Fruit fly (Drosophila melanogaster): ENCODE results near the gene Rala.

Gene Rala

DNA sequence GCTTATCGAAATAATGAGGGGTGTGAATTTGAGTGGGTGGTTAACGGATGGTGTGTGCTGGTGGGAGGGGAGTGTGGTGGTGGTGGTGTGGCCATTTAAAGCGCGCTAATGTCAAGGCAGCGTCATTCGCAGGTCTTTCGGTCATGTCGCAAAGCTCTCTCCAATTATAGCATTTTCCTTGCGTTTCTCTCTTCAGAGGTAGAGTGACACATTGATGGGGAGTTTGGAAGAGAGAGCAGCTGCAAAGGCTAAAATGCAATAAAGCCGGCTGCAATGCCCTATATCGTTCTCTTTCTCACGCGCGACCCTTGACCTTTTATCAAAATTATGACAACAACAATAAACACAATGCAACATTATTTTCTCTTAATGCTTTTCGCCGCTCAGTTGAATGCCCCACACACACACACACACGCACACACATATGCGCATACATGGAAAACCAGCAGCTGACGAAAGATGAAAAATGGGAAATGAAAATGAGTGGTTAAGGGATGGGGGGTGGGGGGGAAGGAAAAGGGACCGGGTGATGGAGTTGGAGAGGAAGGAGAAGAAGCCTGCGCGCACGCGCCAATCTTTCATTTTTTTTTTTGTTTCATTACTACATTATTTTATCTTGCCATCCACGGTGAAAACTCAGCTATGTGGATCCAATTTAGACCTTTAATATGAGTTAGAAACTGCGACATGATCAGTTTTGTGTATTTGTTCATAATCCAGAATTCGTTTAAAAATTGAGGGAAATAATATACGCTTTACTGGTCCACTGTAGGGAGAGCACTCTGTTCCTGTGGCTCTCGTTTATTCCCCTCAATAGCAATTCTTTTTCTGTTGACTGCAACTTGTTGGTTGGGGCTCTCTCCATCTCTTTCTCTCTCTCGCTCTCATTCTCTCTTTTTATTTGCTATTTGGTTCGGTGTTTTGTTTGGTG is 27.5 kb downstream of the Rala start (continued):
- TF ChIP-seq Usf (GFP tag; optimal IDR thresholded peaks at IDR 0.05) (peak; percentile 34), CG18476 (GFP tag; optimal IDR thresholded peaks at IDR 0.05) (peak; percentile 47), lab (GFP tag; optimal IDR thresholded peaks at IDR 0.05) (peak; percentile 86), E2f2 (GFP tag; IDR thresholded peaks at IDR 0.05) (peak; percentile 53; the same call in 1 of the 2 replicates), CG2202 (tag; optimal IDR thresholded peaks at IDR 0.05) (peak; percentile 49), CG7987 (GFP tag; optimal IDR thresholded peaks at IDR 0.05) (peak; percentile 9), D (optimal IDR thresholded peaks at IDR 0.05) (no peak), D (GFP tag; optimal IDR thresholded peaks at IDR 0.05) (peak; percentile 79), Myb (GFP tag; optimal IDR thresholded peaks at IDR 0.05) (peak; percentile 44), Camta (GFP tag; optimal IDR thresholded peaks at IDR 0.05) (peak; percentile 68), tgo (GFP tag; IDR thresholded peaks at IDR 0.05) (peak; percentile 76), CG1792 (GFP tag; optimal IDR thresholded peaks at IDR 0.05) (peak; percentile 60), ATbp (GFP tag; optimal IDR thresholded peaks at IDR 0.05) (peak; percentile 78), pnt (GFP tag; optimal IDR thresholded peaks at IDR 0.05) (peak; percentile 76), ind (GFP tag; optimal IDR thresholded peaks at IDR 0.05) (peak; percentile 74), CG2199 (GFP tag; IDR thresholded peaks at IDR 0.05) (peak; percentile 62; the same call in 1 of the 3 replicates), CTCF (GFP tag; optimal IDR thresholded peaks at IDR 0.05) (no peak), sisA (GFP tag; IDR thresholded peaks at IDR 0.05) (peak; percentile 80), Nf-YA (GFP tag; IDR thresholded peaks at IDR 0.05) (no peak), btn (GFP tag; optimal IDR thresholded peaks at IDR 0.05) (peak; percentile 51), CG5953 (GFP tag; IDR thresholded peaks at IDR 0.05) (peak; percentile 59; the same call in 1 of the 2 replicates), CG12155 (GFP tag; optimal IDR thresholded peaks at IDR 0.05) (peak; percentile 67), CG30020 (tag; optimal IDR thresholded peaks at IDR 0.05) (peak; percentile 15), YL-1 (GFP tag; optimal IDR thresholded peaks at IDR 0.05) (peak; percentile 38), ab (GFP tag; optimal IDR thresholded peaks at IDR 0.05) (peak; percentile 53), CG6175 (GFP tag; IDR thresholded peaks at IDR 0.05) (no peak), Lim3 (GFP tag; IDR thresholded peaks at IDR 0.05) (no peak), CG12769 (tag; optimal IDR thresholded peaks at IDR 0.05) (peak; percentile 84), Xbp1 (GFP tag; optimal IDR thresholded peaks at IDR 0.05) (peak; percentile 79), CG10274 (GFP tag; optimal IDR thresholded peaks at IDR 0.05) (peak; percentile 42), tin (GFP tag; optimal IDR thresholded peaks at IDR 0.05) (peak; percentile 82), BtbVII (GFP tag; optimal IDR thresholded peaks at IDR 0.05) (peak; percentile 66), otp (GFP tag; IDR thresholded peaks at IDR 0.05) (peak; percentile 81; the same call in 2 of the 3 replicates)

DNA sequence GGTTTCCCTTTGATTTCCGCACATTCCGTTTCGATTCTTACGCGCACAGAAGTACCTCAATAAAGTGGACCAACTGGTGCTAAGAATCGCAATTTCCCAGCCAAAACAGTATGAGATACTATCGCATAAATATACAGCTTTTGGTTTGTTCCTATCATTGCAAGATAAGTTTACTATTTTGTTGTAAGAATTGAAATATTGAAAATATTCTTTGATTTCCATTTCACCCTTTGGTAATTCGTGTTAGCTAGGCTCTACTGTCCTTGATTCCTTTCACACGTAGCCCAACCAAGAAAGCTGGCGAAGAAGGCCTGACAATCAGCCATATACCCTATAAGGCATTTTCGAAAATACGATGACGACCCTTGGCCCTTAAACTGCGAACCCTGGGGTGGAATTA is 28.8 kb downstream of the Rala start:
- TF ChIP-seq jing (GFP tag; optimal IDR thresholded peaks at IDR 0.05) (no peak), Pdp1 (GFP tag; optimal IDR thresholded peaks at IDR 0.05) (peak in 1 of 2 experiments; percentile 43), lov (optimal IDR thresholded peaks at IDR 0.05) (no peak), lov (GFP tag; IDR thresholded peaks at IDR 0.05) (no peak), CG12942 (GFP tag; optimal IDR thresholded peaks at IDR 0.05) (no peak), kay (GFP tag; optimal IDR thresholded peaks at IDR 0.05) (no peak), Stat92E (GFP tag; optimal IDR thresholded peaks at IDR 0.05) (no peak), Rfx (GFP tag; IDR thresholded peaks at IDR 0.05) (peak; percentile 47; the same call in 1 of the 2 replicates), chm (GFP tag; IDR thresholded peaks at IDR 0.05) (no peak), lmd (GFP tag; IDR thresholded peaks at IDR 0.05) (0 out of 2 replicates have a peak, but pooled peaks have one; percentile 30), CG12744 (GFP tag; optimal IDR thresholded peaks at IDR 0.05) (no peak), Hsf (GFP tag; optimal IDR thresholded peaks at IDR 0.05) (peak; percentile 33), tio (GFP tag; optimal IDR thresholded peaks at IDR 0.05) (peak; percentile 9), CG7372 (GFP tag; IDR thresholded peaks at IDR 0.05) (no peak), CG11456 (GFP tag; IDR thresholded peaks at IDR 0.05) (no peak), CG6654 (GFP tag; optimal IDR thresholded peaks at IDR 0.05) (no peak), Fer1 (GFP tag; optimal IDR thresholded peaks at IDR 0.05) (peak; percentile 58), CG12299 (tag; optimal IDR thresholded peaks at IDR 0.05) (no peak), NFAT (GFP tag; IDR thresholded peaks at IDR 0.05) (no peak)
